Worm (Caenorhabditis elegans): ENCODE measurements around the gene Y40A1A.2.

DNA sequence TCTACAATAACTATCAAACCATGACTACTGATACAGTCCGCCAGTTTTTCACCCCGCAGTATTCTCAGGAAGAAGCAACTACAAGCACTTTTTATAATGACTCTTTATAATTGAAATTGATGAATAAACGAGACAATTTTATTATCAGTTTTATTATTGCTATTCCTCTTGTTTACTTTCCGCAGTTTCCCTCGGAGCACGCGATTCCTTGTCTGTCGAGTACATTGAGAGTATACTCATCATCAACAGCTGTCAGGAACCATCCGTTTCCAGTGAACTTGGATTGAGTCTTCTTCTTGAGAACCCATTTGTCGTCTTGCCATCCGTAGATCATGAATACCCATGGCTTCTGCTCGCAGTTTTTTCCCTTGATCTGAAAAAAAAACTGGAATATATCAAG is 40.3 kb downstream of the Y40A1A.2 start:
- no peak for TF ChIP-seq fkh-2 (tag; optimal IDR thresholded peaks at IDR 0.05)
- TF ChIP-seq ZK546.5 (tag; optimal IDR thresholded peaks at IDR 0.05): no peak
- TF ChIP-seq ztf-4 (tag; optimal IDR thresholded peaks at IDR 0.05): no peak
- TF ChIP-seq skn-1 (tag; optimal IDR thresholded peaks at IDR 0.05): no peak

All from whole organism, L3 larva.